Fruit fly (Drosophila melanogaster) whole organism, embryonic: ENCODE results near the gene Alg11.

Experiments used
- Aef1 ChIP-seq: fragments of 200-800 bp; sonication (Bioruptor generic); IDR thresholded peaks from 3 replicates; pipeline ENCODE4 v1.3.6; 2022; ENCODE audit warnings: missing biosample characterization, missing genetic modification characterization
- BtbVII ChIP-seq: fragments of 200-800 bp; sonication (Bioruptor generic); optimal IDR thresholded peaks from 3 replicates; lab custom pipeline; 2017; ENCODE audit warnings: missing biosample characterization, mild to moderate bottlenecking, missing genetic modification characterization
- CG10147 ChIP-seq: fragments of 200-800 bp; sonication (Bioruptor generic); optimal IDR thresholded peaks from 2 replicates; lab custom pipeline; 2019; ENCODE audit warnings: missing biosample characterization, mild to moderate bottlenecking, missing genetic modification characterization, moderate library complexity
- CG10654 ChIP-seq: fragments of 200-800 bp; sonication (Bioruptor generic); optimal IDR thresholded peaks from 2 replicates; lab custom pipeline; 2016; ENCODE audit warnings: missing biosample characterization, missing genetic modification characterization
- CG13424 ChIP-seq: fragments of 200-800 bp; sonication (Bioruptor generic); optimal IDR thresholded peaks from 2 replicates; lab custom pipeline; 2019; ENCODE audit warnings: missing biosample characterization, mild to moderate bottlenecking, missing genetic modification characterization, moderate library complexity
- CG14441 ChIP-seq: fragments of 200-800 bp; sonication (Bioruptor generic); IDR thresholded peaks from 2 replicates; pipeline ENCODE4 v1.3.6; 2022; ENCODE audit warnings: missing biosample characterization, missing genetic modification characterization
- CG15696 ChIP-seq: fragments of 200-800 bp; sonication (Bioruptor generic); optimal IDR thresholded peaks from 2 replicates; lab custom pipeline; 2019; ENCODE audit warnings: missing biosample characterization, mild to moderate bottlenecking, missing genetic modification characterization, moderate library complexity
- CG17912 ChIP-seq: fragments of 200-800 bp; sonication (Bioruptor generic); optimal IDR thresholded peaks from 2 replicates; lab custom pipeline; 2018; ENCODE audit warnings: missing biosample characterization, mild to moderate bottlenecking, missing genetic modification characterization
- CG4328 ChIP-seq: fragments of 200-800 bp; sonication (Bioruptor generic); optimal IDR thresholded peaks from 3 replicates; lab custom pipeline; 2017; ENCODE audit warnings: missing biosample characterization, missing genetic modification reagents, missing genetic modification characterization
- CG6813 ChIP-seq: fragments of 200-800 bp; sonication (Bioruptor generic); optimal IDR thresholded peaks from 2 replicates; lab custom pipeline; 2017; ENCODE audit warnings: missing biosample characterization, missing genetic modification characterization, mild to moderate bottlenecking, moderate library complexity, missing genetic modification reagents
- Trl ChIP-seq, 3 experiments: fragments of >200 bp in 2 of 3; fragments of 200-800 bp in 1 of 3; sonication (Bioruptor generic) in 1 of 3; optimal IDR thresholded peaks; 2 replicates in 1 of 3; 3 replicates in 2 of 3; lab custom pipeline; 2016 to 2017; ENCODE audit warnings: missing biosample characterization in 1 of 3, missing genetic modification characterization in 1 of 3
- cato ChIP-seq: fragments of 200-800 bp; sonication (Bioruptor generic); optimal IDR thresholded peaks from 2 replicates; lab custom pipeline; 2016; ENCODE audit warnings: missing biosample characterization, missing genetic modification characterization, borderline replicate concordance
- fd102C ChIP-seq: fragments of 200-800 bp; sonication (Bioruptor generic); optimal IDR thresholded peaks from 2 replicates; lab custom pipeline; 2018; ENCODE audit warnings: missing biosample characterization, mild to moderate bottlenecking, missing genetic modification characterization, moderate library complexity
- maf-S ChIP-seq: fragments of 200-800 bp; sonication (Bioruptor generic); optimal IDR thresholded peaks from 2 replicates; lab custom pipeline; 2016; ENCODE audit warnings: missing biosample characterization, missing genetic modification characterization

DNA sequence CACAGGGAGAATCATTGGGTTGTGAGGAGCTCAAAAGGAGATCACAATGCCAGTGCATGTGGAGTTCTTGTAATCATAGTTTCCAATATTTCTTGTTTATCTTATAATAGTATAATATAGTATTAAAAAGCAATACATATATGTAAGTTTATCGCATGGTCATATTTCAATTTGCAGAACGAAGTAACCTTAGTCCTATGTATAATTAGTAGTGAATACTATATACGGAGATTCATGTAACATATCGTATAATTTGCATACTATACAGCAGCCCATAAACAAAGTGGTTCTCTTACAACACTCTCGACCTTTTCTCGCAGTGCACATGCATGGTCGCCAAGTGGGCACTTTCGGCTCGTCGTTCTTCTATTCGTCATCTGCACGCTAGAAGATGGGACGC, 23.3 kb upstream of the Alg11 start:
- TF ChIP-seq Aef1 (no peak), CG15696 (tag; lab: Kevin White, UChicago) (no peak), CG17912 (GFP tag; lab: Kevin White, UChicago) (no peak), CG4328 (GFP tag; lab: Kevin White, UChicago) (no peak), cato (no peak), CG14441 (GFP tag; lab: Robert Waterston, UW) (no peak), CG6813 (GFP tag; lab: Kevin White, UChicago) (no peak), BtbVII (no peak), CG10147 (no peak), CG13424 (tag; lab: Kevin White, UChicago) (no peak), fd102C (GFP tag; lab: Kevin White, UChicago) (no peak), maf-S (GFP tag; lab: Kevin White, UChicago) (no peak), Trl (optimal IDR thresholded peaks at IDR 0.05; lab: Kevin White, UChicago) (no peak), Trl (GFP tag; optimal IDR thresholded peaks at IDR 0.05; lab: Kevin White, UChicago) (no peak), CG10654 (GFP tag; lab: Kevin White, UChicago) (no peak)
